Worm (Caenorhabditis elegans) whole organism, late embryonic: ENCODE results near the gene F55C9.5.

Experiments
- C08G9.2 ChIP-seq: sonication (generic microtip); optimal IDR thresholded peaks from 2 replicates; lab custom pipeline; 2016; ENCODE audit warnings: mild to moderate bottlenecking, missing genetic modification characterization, moderate library complexity, missing compliant biosample characterization
- K02D7.2 ChIP-seq: sonication (generic microtip); optimal IDR thresholded peaks from 2 replicates; lab custom pipeline; 2017; ENCODE audit warnings: mild to moderate bottlenecking, missing genetic modification characterization, missing compliant biosample characterization
- Y22D7AL.16 ChIP-seq: sonication (generic microtip); optimal IDR thresholded peaks from 2 replicates; lab custom pipeline; 2016; ENCODE audit warnings: missing genetic modification characterization, missing compliant biosample characterization
- ahr-1 ChIP-seq: sonication (generic microtip); optimal IDR thresholded peaks from 2 replicates; lab custom pipeline; 2016; ENCODE audit warnings: missing genetic modification characterization, missing compliant biosample characterization
- ceh-14 ChIP-seq: sonication (generic microtip); optimal IDR thresholded peaks from 2 replicates; lab custom pipeline; 2016; ENCODE audit warnings: missing genotype, missing genetic modification characterization, missing compliant biosample characterization
- ceh-18 ChIP-seq: sonication (generic microtip); optimal IDR thresholded peaks from 2 replicates; lab custom pipeline; 2016; ENCODE audit warnings: missing genetic modification characterization, missing compliant biosample characterization
- ceh-19 ChIP-seq: fragments of 200-800 bp; sonication (Bioruptor generic); optimal IDR thresholded peaks from 2 replicates; lab custom pipeline; 2018; ENCODE audit warnings: mild to moderate bottlenecking, missing genetic modification characterization, missing compliant biosample characterization
- ceh-2 ChIP-seq: sonication (generic microtip); optimal IDR thresholded peaks from 2 replicates; lab custom pipeline; 2016; ENCODE audit warnings: missing genotype, missing genetic modification characterization, missing compliant biosample characterization
- ceh-22 ChIP-seq: sonication (generic microtip); optimal IDR thresholded peaks from 2 replicates; lab custom pipeline; 2017; ENCODE audit warnings: missing biosample characterization, missing genetic modification characterization
- ceh-30 ChIP-seq: fragments of 150-350 bp; optimal IDR thresholded peaks from 2 replicates; lab custom pipeline; 2014; ENCODE audit warnings: missing biosample characterization, missing genetic modification characterization
- ceh-34 ChIP-seq: sonication (generic microtip); optimal IDR thresholded peaks from 2 replicates; lab custom pipeline; 2016; ENCODE audit warnings: mild to moderate bottlenecking, missing genetic modification characterization, missing compliant biosample characterization
- ceh-48 ChIP-seq: sonication (generic microtip); optimal IDR thresholded peaks from 2 replicates; lab custom pipeline; 2016; ENCODE audit warnings: missing genetic modification characterization, inconsistent platforms, missing compliant biosample characterization
- ceh-9 ChIP-seq: sonication (generic microtip); optimal IDR thresholded peaks from 2 replicates; lab custom pipeline; 2016; ENCODE audit warnings: mild to moderate bottlenecking, missing genetic modification characterization, inconsistent platforms, missing compliant biosample characterization
- che-1 ChIP-seq: sonication (generic microtip); optimal IDR thresholded peaks from 2 replicates; lab custom pipeline; 2016; ENCODE audit warnings: mild to moderate bottlenecking, missing genetic modification characterization, missing compliant biosample characterization
- dve-1 ChIP-seq: sonication (generic microtip); optimal IDR thresholded peaks from 2 replicates; lab custom pipeline; 2017; ENCODE audit warnings: antibody characterized with exemption, mild to moderate bottlenecking, missing genetic modification characterization, missing compliant biosample characterization
- elt-2 ChIP-seq: sonication (generic microtip); optimal IDR thresholded peaks from 2 replicates; lab custom pipeline; 2016; ENCODE audit warnings: missing genetic modification reagents, missing genetic modification characterization, missing compliant biosample characterization
- ets-4 ChIP-seq: sonication (generic microtip); optimal IDR thresholded peaks from 2 replicates; lab custom pipeline; 2016; ENCODE audit warnings: missing genetic modification characterization, missing compliant biosample characterization
- fkh-10 ChIP-seq: fragments of 150-350 bp; optimal IDR thresholded peaks from 2 replicates; lab custom pipeline; 2014; ENCODE audit warnings: missing biosample characterization, missing genetic modification reagents, missing genetic modification characterization
- hlh-13 ChIP-seq: fragments of 200-800 bp; sonication (Bioruptor generic); optimal IDR thresholded peaks from 2 replicates; lab custom pipeline; 2018; ENCODE audit warnings: mild to moderate bottlenecking, missing genetic modification characterization, missing compliant biosample characterization
- hlh-15 ChIP-seq: sonication (generic microtip); optimal IDR thresholded peaks from 2 replicates; lab custom pipeline; 2016; ENCODE audit warnings: missing genetic modification characterization, missing compliant biosample characterization
- hlh-6 ChIP-seq: sonication (generic microtip); optimal IDR thresholded peaks from 2 replicates; lab custom pipeline; 2016; ENCODE audit warnings: missing genotype, missing genetic modification characterization, missing compliant biosample characterization
- lim-6 ChIP-seq: sonication (generic microtip); optimal IDR thresholded peaks from 2 replicates; lab custom pipeline; 2016; ENCODE audit warnings: missing genetic modification characterization, missing compliant biosample characterization
- lin-11 ChIP-seq: fragments of 200-800 bp; sonication (Bioruptor generic); optimal IDR thresholded peaks from 2 replicates; lab custom pipeline; 2018; ENCODE audit warnings: mild to moderate bottlenecking, missing genetic modification characterization, missing compliant biosample characterization
- madf-2 ChIP-seq: sonication (generic microtip); optimal IDR thresholded peaks from 2 replicates; lab custom pipeline; 2017; ENCODE audit warnings: missing genetic modification characterization, missing compliant biosample characterization
- mec-3 ChIP-seq: sonication (generic microtip); optimal IDR thresholded peaks from 2 replicates; lab custom pipeline; 2016; ENCODE audit warnings: borderline replicate concordance, missing genetic modification characterization, missing compliant biosample characterization
- nfya-1 ChIP-seq: sonication (generic microtip); optimal IDR thresholded peaks from 2 replicates; lab custom pipeline; 2017; ENCODE audit warnings: missing genetic modification characterization, mild to moderate bottlenecking, missing compliant biosample characterization, antibody characterized with exemption, moderate library complexity
- nhr-11 ChIP-seq: fragments of 150-350 bp; optimal IDR thresholded peaks from 2 replicates; lab custom pipeline; 2014; ENCODE audit warnings: missing biosample characterization, missing genetic modification characterization
- nhr-232 ChIP-seq: sonication (generic microtip); optimal IDR thresholded peaks from 2 replicates; lab custom pipeline; 2016; ENCODE audit warnings: missing genetic modification characterization, missing compliant biosample characterization
- odd-2 ChIP-seq: sonication (generic microtip); optimal IDR thresholded peaks from 2 replicates; lab custom pipeline; 2017; ENCODE audit warnings: antibody characterized with exemption, mild to moderate bottlenecking, missing genetic modification characterization, missing compliant biosample characterization
- pag-3 ChIP-seq: sonication (generic microtip); optimal IDR thresholded peaks from 2 replicates; lab custom pipeline; 2016; ENCODE audit warnings: missing compliant biosample characterization, missing genetic modification characterization, borderline replicate concordance
- pat-9 ChIP-seq: fragments of 200-800 bp; sonication (Bioruptor generic); optimal IDR thresholded peaks from 2 replicates; lab custom pipeline; 2018; ENCODE audit warnings: mild to moderate bottlenecking, missing genetic modification characterization, moderate library complexity, missing compliant biosample characterization
- pax-1 ChIP-seq: fragments of 150-350 bp; optimal IDR thresholded peaks from 2 replicates; lab custom pipeline; 2014; ENCODE audit warnings: missing biosample characterization, missing genetic modification characterization
- pha-2 ChIP-seq: sonication (generic microtip); optimal IDR thresholded peaks from 2 replicates; lab custom pipeline; 2017; ENCODE audit warnings: mild to moderate bottlenecking, missing genetic modification characterization, missing compliant biosample characterization
- pros-1 ChIP-seq: fragments of 150-350 bp; optimal IDR thresholded peaks from 2 replicates; lab custom pipeline; 2014; ENCODE audit warnings: missing biosample characterization, missing genetic modification reagents, missing genetic modification characterization
- ref-2 ChIP-seq: sonication (generic microtip); optimal IDR thresholded peaks from 2 replicates; lab custom pipeline; 2016; ENCODE audit warnings: missing genetic modification characterization, missing compliant biosample characterization
- rnt-1 ChIP-seq: sonication (generic microtip); optimal IDR thresholded peaks from 2 replicates; lab custom pipeline; 2016; ENCODE audit warnings: missing genetic modification characterization, missing compliant biosample characterization
- sdc-2 ChIP-seq: sonication (generic microtip); optimal IDR thresholded peaks from 2 replicates; lab custom pipeline; 2016; ENCODE audit warnings: missing genotype, missing genetic modification characterization, missing compliant biosample characterization
- sox-2 ChIP-seq: fragments of 200-800 bp; sonication (Bioruptor generic); IDR thresholded peaks from 2 replicates; pipeline ENCODE4 v1.3.6; 2022; ENCODE audit warnings: missing genetic modification reagents, missing genetic modification characterization, missing compliant biosample characterization
- sox-4 ChIP-seq: sonication (generic microtip); optimal IDR thresholded peaks from 2 replicates; lab custom pipeline; 2017; ENCODE audit warnings: mild to moderate bottlenecking, missing genetic modification characterization, inconsistent platforms, missing compliant biosample characterization
- syd-9 ChIP-seq: sonication (generic microtip); optimal IDR thresholded peaks from 2 replicates; lab custom pipeline; 2016; ENCODE audit warnings: mild to moderate bottlenecking, missing genetic modification characterization, moderate library complexity, missing compliant biosample characterization
- unc-3 ChIP-seq, 2 experiments: fragments of 200-800 bp in 1 of 2; sonication (Bioruptor generic) in 1 of 2; sonication (generic microtip) in 1 of 2; conservative IDR thresholded peaks in 1 of 2; optimal IDR thresholded peaks in 1 of 2; 2 replicates each; pipeline versions ENCODE4 v1.3.6 to Lab custom; 2016 to 2022; ENCODE audit warnings: missing compliant biosample characterization in 2 of 2, missing genetic modification characterization in 2 of 2, missing genetic modification reagents in 1 of 2
- unc-42 ChIP-seq: sonication (generic microtip); optimal IDR thresholded peaks from 2 replicates; lab custom pipeline; 2016; ENCODE audit warnings: missing genotype, missing genetic modification characterization, missing compliant biosample characterization

F55C9.5 gene

ce11 chrV:19285921-19286320 lies 7.0 kb downstream of the F55C9.5 start:
- TF ChIP-seq K02D7.2 (no peak), ceh-22 (tag; lab: Kevin White, UChicago) (no peak), mec-3 (no peak), lin-11 (tag; lab: Kevin White, UChicago) (no peak), pha-2 (tag; lab: Kevin White, UChicago) (no peak), pag-3 (tag; lab: Kevin White, UChicago) (no peak), ceh-9 (no peak), ceh-34 (tag; lab: Kevin White, UChicago) (no peak), syd-9 (tag; lab: Kevin White, UChicago) (no peak), pax-1 (tag; lab: Kevin White, UChicago) (no peak), ceh-18 (tag; lab: Kevin White, UChicago) (no peak)
- TF ChIP-seq, all 69 proteins: peak for 0

- TF ChIP-seq nhr-232 (tag; lab: Kevin White, UChicago) (no peak), pat-9 (tag; lab: Kevin White, UChicago) (no peak), nfya-1 (no peak)
Measured at ce11 chrV:19282314-19282713, 10.6 kb downstream of the F55C9.5 start, which contains the start of gene fbxb-117. Gene fbxb-117 (plus strand): TSS chrV:19282614.

- TF ChIP-seq ceh-30 (tag; lab: Kevin White, UChicago) (no peak), ref-2 (tag; lab: Kevin White, UChicago) (no peak), nhr-232 (tag; lab: Kevin White, UChicago) (no peak), ceh-34 (tag; lab: Kevin White, UChicago) (no peak), ceh-14 (no peak), syd-9 (tag; lab: Kevin White, UChicago) (no peak), che-1 (tag; lab: Kevin White, UChicago) (no peak), lim-6 (tag; lab: Kevin White, UChicago) (no peak), lin-11 (tag; lab: Kevin White, UChicago) (no peak), hlh-15 (tag; lab: Kevin White, UChicago) (no peak), ceh-2 (tag; lab: Kevin White, UChicago) (no peak)
Measured at ce11 chrV:19279888-19280287, 13.0 kb downstream of the F55C9.5 start, which contains the start of gene F21D9.8. Gene F21D9.8 (minus strand): TSS chrV:19279988.

- TF ChIP-seq unc-42 (no peak), sdc-2 (tag; lab: Kevin White, UChicago) (no peak), Y22D7AL.16 (tag; lab: Kevin White, UChicago) (no peak), ceh-19 (no peak), nfya-1 (no peak), rnt-1 (tag; lab: Kevin White, UChicago) (no peak), odd-2 (tag; lab: Kevin White, UChicago) (no peak), ets-4 (tag; lab: Kevin White, UChicago) (no peak), fkh-10 (GFP tag; lab: Kevin White, UChicago) (no peak), hlh-6 (no peak), pag-3 (tag; lab: Kevin White, UChicago) (no peak), elt-2 (tag; lab: Kevin White, UChicago) (no peak), nhr-11 (tag; lab: Kevin White, UChicago) (no peak), pat-9 (tag; lab: Kevin White, UChicago) (no peak), unc-3 (GFP tag; conservative IDR thresholded peaks at IDR 0.05; lab: Robert Waterston, UW) (no peak), unc-3 (tag; optimal IDR thresholded peaks at IDR 0.05; lab: Kevin White, UChicago) (no peak), hlh-15 (tag; lab: Kevin White, UChicago) (no peak)
Measured at ce11 chrV:19278488-19278887, 14.4 kb downstream of the F55C9.5 start.

- no peak for TF ChIP-seq C08G9.2 (tag; lab: Kevin White, UChicago)
- no peak for TF ChIP-seq dve-1 (tag; lab: Kevin White, UChicago)
- no peak for TF ChIP-seq unc-42
- TF ChIP-seq ceh-18 (tag; lab: Kevin White, UChicago) = no peak
- TF ChIP-seq pros-1 = no peak
- no peak for TF ChIP-seq ceh-48
- TF ChIP-seq sox-4 (tag; lab: Kevin White, UChicago) = no peak
- no peak for TF ChIP-seq sox-2 (GFP tag; lab: Robert Waterston, UW)
- TF ChIP-seq madf-2 (tag; lab: Kevin White, UChicago) = no peak
- no peak for TF ChIP-seq hlh-13 (GFP tag; lab: Kevin White, UChicago)
- no peak for TF ChIP-seq ahr-1 (tag; lab: Kevin White, UChicago)
- no peak for TF ChIP-seq ceh-19
Measured at ce11 chrV:19276354-19276753, 16.6 kb downstream of the F55C9.5 start.
